Worm (Caenorhabditis elegans): ENCODE data around the gene F54B3.4.

Gene F54B3.4

DNA sequence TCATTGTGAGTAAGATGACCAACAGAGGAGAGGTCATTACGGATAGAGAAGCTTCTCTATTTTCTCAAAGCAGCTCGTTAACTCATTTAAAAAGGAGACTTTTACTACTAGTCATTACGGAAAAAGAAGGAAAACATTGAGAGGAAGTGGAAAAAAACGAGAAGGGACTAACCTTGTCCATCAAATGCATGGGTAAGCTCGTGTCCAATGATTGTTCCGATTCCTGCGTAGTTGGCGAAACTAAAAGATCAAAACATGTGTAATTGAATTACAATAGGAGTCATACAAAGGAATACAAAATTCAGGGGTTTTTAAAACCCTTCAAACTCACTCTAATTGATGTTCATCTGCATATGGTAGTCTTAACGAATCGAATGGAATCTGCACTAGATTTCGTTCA lies 14.0 kb upstream of the F54B3.4 start:
- no peak for TF ChIP-seq pes-1 (GFP tag; IDR thresholded peaks at IDR 0.05)
- no peak for TF ChIP-seq ceh-36 (tag; optimal IDR thresholded peaks at IDR 0.05)
- TF ChIP-seq hnd-1 (tag; optimal IDR thresholded peaks at IDR 0.05) = no peak
- TF ChIP-seq hmg-4 (GFP tag; optimal IDR thresholded peaks at IDR 0.05) = no peak
- TF ChIP-seq scrt-1 (GFP tag; IDR thresholded peaks at IDR 0.05) = no peak
- TF ChIP-seq sea-1 (GFP tag; conservative IDR thresholded peaks at IDR 0.05) = no peak
- TF ChIP-seq B0310.2 (tag; optimal IDR thresholded peaks at IDR 0.05) = no peak
- TF ChIP-seq flt-1 (GFP tag; IDR thresholded peaks at IDR 0.05) = no peak
- no peak for TF ChIP-seq aly-1 (tag; optimal IDR thresholded peaks at IDR 0.05)
- TF ChIP-seq tbx-11 (GFP tag; IDR thresholded peaks at IDR 0.05) = no peak
- TF ChIP-seq F13C5.2 (tag; optimal IDR thresholded peaks at IDR 0.05) = no peak
- no peak for TF ChIP-seq tra-4 (tag; optimal IDR thresholded peaks at IDR 0.05)
- TF ChIP-seq hmbx-1 (tag; optimal IDR thresholded peaks at IDR 0.05) = no peak

ce11 chrII:10283145-10283544 lies 12.2 kb upstream of the F54B3.4 start:
- no peak for TF ChIP-seq tbx-11 (GFP tag; IDR thresholded peaks at IDR 0.05)

ce11 chrII:10281674-10282073 lies 10.7 kb upstream of the F54B3.4 start:
- TF ChIP-seq scrt-1 (GFP tag; IDR thresholded peaks at IDR 0.05) (no peak), hnd-1 (tag; optimal IDR thresholded peaks at IDR 0.05) (no peak), B0310.2 (tag; optimal IDR thresholded peaks at IDR 0.05) (no peak), F13C5.2 (tag; optimal IDR thresholded peaks at IDR 0.05) (no peak), ets-7 (tag; optimal IDR thresholded peaks at IDR 0.05) (no peak), ama-1 (optimal IDR thresholded peaks at IDR 0.05) (no peak), hmg-4 (GFP tag; optimal IDR thresholded peaks at IDR 0.05) (no peak), aly-1 (tag; optimal IDR thresholded peaks at IDR 0.05) (no peak), ceh-13 (GFP tag; optimal IDR thresholded peaks at IDR 0.05) (no peak), ceh-36 (tag; optimal IDR thresholded peaks at IDR 0.05) (no peak), tbx-37 (GFP tag; conservative IDR thresholded peaks at IDR 0.05) (no peak)

DNA sequence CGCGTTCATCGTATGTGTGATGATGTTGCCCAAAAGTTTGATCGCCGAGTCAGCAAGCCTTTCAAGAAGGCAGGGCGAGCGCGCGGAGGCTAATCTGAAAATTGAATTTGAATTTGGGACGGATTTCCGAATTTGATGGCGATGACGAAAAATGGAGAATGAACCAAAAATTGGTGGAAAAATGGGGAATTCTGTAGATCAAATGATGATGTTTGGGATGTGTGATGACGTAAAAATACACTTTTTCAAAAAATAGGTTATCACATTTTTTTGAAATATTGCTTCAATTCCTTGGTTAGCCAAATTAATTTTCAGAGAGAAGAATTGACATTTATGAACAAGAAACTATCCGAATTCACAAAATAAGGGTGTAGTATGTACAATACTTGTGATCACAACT lies 8.6 kb upstream of the F54B3.4 start, which contains the start of gene ZK971.1:
Gene ZK971.1, minus strand, starts transcription at position 101 of the 400 bp plus-strand sequence.
- TF ChIP-seq tbx-11 (GFP tag; IDR thresholded peaks at IDR 0.05) = no peak

DNA sequence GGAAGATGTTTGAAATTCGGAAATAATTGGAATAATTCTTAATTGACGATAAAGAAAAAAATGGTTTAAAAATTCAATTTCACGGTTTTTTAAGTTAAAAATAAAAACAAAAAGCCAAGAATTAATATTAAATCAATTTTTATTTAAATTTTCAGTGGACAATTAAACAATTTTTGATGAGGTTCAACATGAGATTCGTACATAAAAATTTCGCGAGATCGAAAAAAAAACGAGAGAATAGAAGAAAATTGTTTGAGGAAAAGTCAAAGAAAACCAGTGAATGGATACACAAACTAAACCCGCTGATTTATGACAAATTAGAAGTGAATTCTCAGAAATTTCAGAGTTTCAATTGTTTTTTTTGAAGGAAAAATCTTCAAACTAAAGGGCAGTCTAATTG lies 941 bp downstream of the F54B3.4 start, which contains the start of gene F54B3.2:
Gene F54B3.2, minus strand, starts transcription at position 101 of the 400 bp plus-strand sequence.
- TF ChIP-seq tra-4 (tag; optimal IDR thresholded peaks at IDR 0.05) = no peak
- no peak for TF ChIP-seq hnd-1 (tag; optimal IDR thresholded peaks at IDR 0.05)
- no peak for TF ChIP-seq ama-1 (optimal IDR thresholded peaks at IDR 0.05)
- no peak for TF ChIP-seq F13C5.2 (tag; optimal IDR thresholded peaks at IDR 0.05)
- no peak for TF ChIP-seq ceh-13 (GFP tag; optimal IDR thresholded peaks at IDR 0.05)
- TF ChIP-seq flt-1 (GFP tag; IDR thresholded peaks at IDR 0.05) = no peak
- no peak for TF ChIP-seq B0310.2 (tag; optimal IDR thresholded peaks at IDR 0.05)
- TF ChIP-seq hmg-4 (GFP tag; optimal IDR thresholded peaks at IDR 0.05) = no peak

- TF ChIP-seq ceh-13 (GFP tag; optimal IDR thresholded peaks at IDR 0.05) (no peak), scrt-1 (GFP tag; IDR thresholded peaks at IDR 0.05) (no peak), tbx-11 (GFP tag; IDR thresholded peaks at IDR 0.05) (no peak), hmbx-1 (tag; optimal IDR thresholded peaks at IDR 0.05) (no peak), hmg-4 (GFP tag; optimal IDR thresholded peaks at IDR 0.05) (no peak), ceh-36 (tag; optimal IDR thresholded peaks at IDR 0.05) (no peak), hnd-1 (tag; optimal IDR thresholded peaks at IDR 0.05) (no peak), flt-1 (GFP tag; IDR thresholded peaks at IDR 0.05) (no peak), ama-1 (optimal IDR thresholded peaks at IDR 0.05) (no peak), sea-1 (GFP tag; conservative IDR thresholded peaks at IDR 0.05) (no peak), F13C5.2 (tag; optimal IDR thresholded peaks at IDR 0.05) (no peak), B0310.2 (tag; optimal IDR thresholded peaks at IDR 0.05) (no peak), ets-7 (tag; optimal IDR thresholded peaks at IDR 0.05) (no peak), tbx-37 (GFP tag; conservative IDR thresholded peaks at IDR 0.05) (no peak)
These were observed 9.7 kb downstream of the F54B3.4 start for ce11 chrII:10261261-10261660.

- TF ChIP-seq aly-1 (tag; optimal IDR thresholded peaks at IDR 0.05) = no peak
- TF ChIP-seq ama-1 (optimal IDR thresholded peaks at IDR 0.05) = no peak
- no peak for TF ChIP-seq pes-1 (GFP tag; IDR thresholded peaks at IDR 0.05)
- TF ChIP-seq ceh-36 (tag; optimal IDR thresholded peaks at IDR 0.05) = no peak
- no peak for TF ChIP-seq hmbx-1 (tag; optimal IDR thresholded peaks at IDR 0.05)
- TF ChIP-seq F13C5.2 (tag; optimal IDR thresholded peaks at IDR 0.05) = no peak
- no peak for TF ChIP-seq tra-4 (tag; optimal IDR thresholded peaks at IDR 0.05)
- no peak for TF ChIP-seq scrt-1 (GFP tag; IDR thresholded peaks at IDR 0.05)
- no peak for TF ChIP-seq ceh-13 (GFP tag; optimal IDR thresholded peaks at IDR 0.05)
- TF ChIP-seq tbx-37 (GFP tag; conservative IDR thresholded peaks at IDR 0.05) = no peak
- TF ChIP-seq ets-7 (tag; optimal IDR thresholded peaks at IDR 0.05) = no peak
- no peak for TF ChIP-seq hmg-4 (GFP tag; optimal IDR thresholded peaks at IDR 0.05)
These were observed 18.9 kb downstream of the F54B3.4 start for ce11 chrII:10252048-10252447.

- no peak for TF ChIP-seq B0310.2 (tag; optimal IDR thresholded peaks at IDR 0.05)
- TF ChIP-seq hmg-4 (GFP tag; optimal IDR thresholded peaks at IDR 0.05) = no peak
- no peak for TF ChIP-seq hmbx-1 (tag; optimal IDR thresholded peaks at IDR 0.05)
- no peak for TF ChIP-seq pes-1 (GFP tag; IDR thresholded peaks at IDR 0.05)
- no peak for TF ChIP-seq tra-4 (tag; optimal IDR thresholded peaks at IDR 0.05)
- TF ChIP-seq ceh-13 (GFP tag; optimal IDR thresholded peaks at IDR 0.05) = no peak
- TF ChIP-seq tbx-37 (GFP tag; conservative IDR thresholded peaks at IDR 0.05) = no peak
- no peak for TF ChIP-seq sea-1 (GFP tag; conservative IDR thresholded peaks at IDR 0.05)
- TF ChIP-seq ets-7 (tag; optimal IDR thresholded peaks at IDR 0.05) = no peak
- no peak for TF ChIP-seq ama-1 (optimal IDR thresholded peaks at IDR 0.05)
- TF ChIP-seq ceh-36 (tag; optimal IDR thresholded peaks at IDR 0.05) = no peak
- TF ChIP-seq tbx-11 (GFP tag; IDR thresholded peaks at IDR 0.05) = no peak
- no peak for TF ChIP-seq scrt-1 (GFP tag; IDR thresholded peaks at IDR 0.05)
- no peak for TF ChIP-seq flt-1 (GFP tag; IDR thresholded peaks at IDR 0.05)
- no peak for TF ChIP-seq hnd-1 (tag; optimal IDR thresholded peaks at IDR 0.05)
- TF ChIP-seq F13C5.2 (tag; optimal IDR thresholded peaks at IDR 0.05) = no peak
- TF ChIP-seq aly-1 (tag; optimal IDR thresholded peaks at IDR 0.05) = no peak
These were observed 20.0 kb downstream of the F54B3.4 start, which contains the start of gene F54B3.1 for ce11 chrII:10250966-10251365. Gene F54B3.1 (plus strand): TSS chrII:10251266.
